Worm (Caenorhabditis elegans) whole organism, L3 larva: Measurements from ENCODE around the gene col-3.

Experiments
- R02D3.7 ChIP-seq: fragments of 150-350 bp; optimal IDR thresholded peaks from 2 replicates; lab custom pipeline; 2014; ENCODE audit warnings: missing biosample characterization, missing genetic modification characterization
- ZK546.5 ChIP-seq: sonication (generic microtip); optimal IDR thresholded peaks from 2 replicates; lab custom pipeline; 2017; ENCODE audit warnings: missing biosample characterization, missing genetic modification characterization
- aly-2 ChIP-seq: fragments of 150-350 bp; optimal IDR thresholded peaks from 2 replicates; lab custom pipeline; 2014; ENCODE audit warnings: missing biosample characterization, missing genetic modification characterization
- ama-1 ChIP-seq: fragments of 150-350 bp; optimal IDR thresholded peaks from 2 replicates; lab custom pipeline; 2018
- ceh-16 ChIP-seq: sonication (generic microtip); optimal IDR thresholded peaks from 2 replicates; lab custom pipeline; 2017; ENCODE audit warnings: missing biosample characterization, missing genetic modification characterization
- ceh-28 ChIP-seq: fragments of 150-350 bp; optimal IDR thresholded peaks from 2 replicates; lab custom pipeline; 2014; ENCODE audit warnings: missing biosample characterization, missing genetic modification reagents, missing genetic modification characterization
- ceh-82 ChIP-seq: fragments of 150-350 bp; optimal IDR thresholded peaks from 2 replicates; lab custom pipeline; 2014; ENCODE audit warnings: missing biosample characterization, missing genetic modification characterization
- egl-5 ChIP-seq: fragments of 150-350 bp; optimal IDR thresholded peaks from 2 replicates; lab custom pipeline; 2017; ENCODE audit warnings: missing biosample characterization, missing genetic modification reagents, missing genetic modification characterization, inconsistent platforms
- elt-1 ChIP-seq: fragments of 150-350 bp; optimal IDR thresholded peaks from 2 replicates; lab custom pipeline; 2014; ENCODE audit warnings: missing biosample characterization, missing genetic modification characterization
- elt-2 ChIP-seq: sonication (generic microtip); optimal IDR thresholded peaks from 2 replicates; lab custom pipeline; 2016; ENCODE audit warnings: missing genetic modification reagents, mild to moderate bottlenecking, missing genetic modification characterization, missing compliant biosample characterization
- elt-3 ChIP-seq, 3 experiments: fragments of 150-350 bp in 1 of 3; sonication (generic microtip) in 2 of 3; optimal IDR thresholded peaks; 2 replicates in 2 of 3; 4 replicates in 1 of 3; lab custom pipeline; 2014 to 2017; ENCODE audit warnings: missing biosample characterization in 3 of 3, missing genetic modification characterization in 3 of 3
- fkh-2 ChIP-seq: fragments of 150-350 bp; optimal IDR thresholded peaks from 2 replicates; lab custom pipeline; 2014; ENCODE audit warnings: missing biosample characterization, missing genetic modification reagents, missing genetic modification characterization
- fos-1 ChIP-seq: fragments of 150-350 bp; optimal IDR thresholded peaks from 2 replicates; lab custom pipeline; 2014; ENCODE audit warnings: missing biosample characterization, missing genetic modification characterization
- hmg-11 ChIP-seq: sonication (generic microtip); optimal IDR thresholded peaks from 2 replicates; lab custom pipeline; 2016; ENCODE audit warnings: missing genetic modification characterization, missing compliant biosample characterization
- jun-1 ChIP-seq: fragments of 150-350 bp; optimal IDR thresholded peaks from 2 replicates; lab custom pipeline; 2014; ENCODE audit warnings: missing biosample characterization, missing genetic modification reagents, missing genetic modification characterization
- lin-15B ChIP-seq: fragments of 150-350 bp; optimal IDR thresholded peaks from 2 replicates; lab custom pipeline; 2014; ENCODE audit warnings: missing biosample characterization, missing genetic modification characterization
- lin-39 ChIP-seq: fragments of 150-350 bp; optimal IDR thresholded peaks from 2 replicates; lab custom pipeline; 2018; ENCODE audit warnings: missing biosample characterization, missing genetic modification reagents, missing genetic modification characterization
- lsy-12 ChIP-seq: sonication (generic microtip); optimal IDR thresholded peaks from 2 replicates; lab custom pipeline; 2016; ENCODE audit warnings: mild to moderate bottlenecking, missing genetic modification characterization, missing compliant biosample characterization
- mdl-1 ChIP-seq: fragments of 150-350 bp; optimal IDR thresholded peaks from 2 replicates; lab custom pipeline; 2014; ENCODE audit warnings: missing biosample characterization, missing genetic modification characterization
- nfya-1 ChIP-seq: sonication (generic microtip); optimal IDR thresholded peaks from 2 replicates; lab custom pipeline; 2017; ENCODE audit warnings: missing genetic modification characterization, mild to moderate bottlenecking, missing compliant biosample characterization, antibody characterized with exemption, moderate library complexity; ENCODE audit not compliant: insufficient read depth
- nhr-11 ChIP-seq: fragments of 150-350 bp; optimal IDR thresholded peaks from 2 replicates; lab custom pipeline; 2014; ENCODE audit warnings: missing biosample characterization, missing genetic modification characterization
- nhr-12 ChIP-seq: fragments of 150-350 bp; optimal IDR thresholded peaks from 2 replicates; lab custom pipeline; 2014; ENCODE audit warnings: missing biosample characterization, missing genetic modification characterization
- nhr-23 ChIP-seq: fragments of 150-350 bp; optimal IDR thresholded peaks from 2 replicates; lab custom pipeline; 2014; ENCODE audit warnings: missing biosample characterization, missing genetic modification reagents, missing genetic modification characterization
- nhr-25 ChIP-seq: sonication (generic microtip); optimal IDR thresholded peaks from 2 replicates; lab custom pipeline; 2017; ENCODE audit warnings: missing biosample characterization, missing genetic modification characterization
- nhr-28 ChIP-seq: fragments of 150-350 bp; optimal IDR thresholded peaks from 2 replicates; lab custom pipeline; 2014; ENCODE audit warnings: missing biosample characterization, missing genetic modification characterization
- nhr-43 ChIP-seq: sonication (generic microtip); optimal IDR thresholded peaks from 2 replicates; lab custom pipeline; 2016; ENCODE audit warnings: mild to moderate bottlenecking, missing genetic modification characterization, missing compliant biosample characterization; ENCODE audit not compliant: poor library complexity, severe bottlenecking
- nhr-77 ChIP-seq: fragments of 150-350 bp; optimal IDR thresholded peaks from 2 replicates; lab custom pipeline; 2014; ENCODE audit warnings: missing biosample characterization, missing genetic modification characterization
- pha-4 ChIP-seq: fragments of 150-350 bp; optimal IDR thresholded peaks from 2 replicates; lab custom pipeline; 2014; ENCODE audit warnings: missing biosample characterization, missing genetic modification reagents, missing genetic modification characterization
- pqm-1 ChIP-seq: fragments of 150-350 bp; optimal IDR thresholded peaks from 2 replicates; lab custom pipeline; 2017; ENCODE audit warnings: missing biosample characterization, missing genetic modification characterization, inconsistent platforms
- sea-2 ChIP-seq: fragments of 150-350 bp; sonication (generic microtip); optimal IDR thresholded peaks from 4 replicates; lab custom pipeline; 2014; ENCODE audit warnings: missing biosample characterization, missing genetic modification reagents, missing genetic modification characterization
- skn-1 ChIP-seq: fragments of 150-350 bp; optimal IDR thresholded peaks from 2 replicates; lab custom pipeline; 2014; ENCODE audit warnings: missing biosample characterization, missing genetic modification characterization
- snpc-4 ChIP-seq: fragments of 150-350 bp; optimal IDR thresholded peaks from 2 replicates; lab custom pipeline; 2014; ENCODE audit warnings: missing biosample characterization, missing genetic modification characterization
- tbx-2 ChIP-seq: sonication (generic microtip); optimal IDR thresholded peaks from 2 replicates; lab custom pipeline; 2016; ENCODE audit warnings: mild to moderate bottlenecking, missing genetic modification characterization, missing compliant biosample characterization
- unc-39 ChIP-seq: sonication (generic microtip); optimal IDR thresholded peaks from 4 replicates; lab custom pipeline; 2017; ENCODE audit warnings: missing biosample characterization, missing genetic modification characterization
- unc-62 ChIP-seq: fragments of 150-350 bp; sonication (generic microtip); optimal IDR thresholded peaks from 4 replicates; lab custom pipeline; 2014; ENCODE audit warnings: missing biosample characterization, missing genetic modification reagents, missing genetic modification characterization
- zag-1 ChIP-seq: fragments of 150-350 bp; optimal IDR thresholded peaks from 2 replicates; lab custom pipeline; 2014; ENCODE audit warnings: missing biosample characterization, missing genetic modification characterization

Gene col-3

DNA sequence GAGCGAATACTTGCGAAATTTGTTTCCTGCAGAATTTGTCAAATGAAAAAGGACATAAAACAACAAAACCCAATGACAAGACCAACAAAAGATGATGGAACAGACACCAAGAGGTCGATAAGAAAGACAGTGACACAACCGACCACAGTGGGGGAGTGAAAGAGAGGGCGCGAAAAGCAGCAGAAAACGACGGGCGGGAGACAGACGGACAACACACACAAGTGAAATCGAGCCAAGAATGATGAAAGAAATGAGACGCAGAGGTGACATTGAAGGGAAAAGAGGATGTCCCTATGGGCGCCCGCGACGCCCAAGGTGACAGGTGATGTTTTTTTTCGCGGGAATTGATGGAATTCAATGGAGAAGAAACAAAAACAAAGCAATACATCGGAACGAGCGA lies 41.5 kb downstream of the col-3 start:
- TF ChIP-seq pqm-1 (tag; lab: Kevin White, UChicago) (peak; percentile 27), nfya-1 (tag; lab: Kevin White, UChicago) (peak; percentile 53), elt-2 (peak; percentile 83), nhr-25 (tag; lab: Kevin White, UChicago) (peak; percentile 95), nhr-11 (no peak), mdl-1 (tag; lab: Kevin White, UChicago) (peak; percentile 4), tbx-2 (tag; lab: Kevin White, UChicago) (no peak), nhr-23 (tag; lab: Kevin White, UChicago) (peak; percentile 49), ama-1 (lab: Kevin White, UChicago) (peak; percentile 57), egl-5 (peak; percentile 35), lin-39 (tag; lab: Kevin White, UChicago) (peak; percentile 49), sea-2 (GFP tag; lab: Kevin White, UChicago) (no peak), snpc-4 (tag; lab: Kevin White, UChicago) (peak; percentile 50), jun-1 (peak; percentile 16), unc-62 (GFP tag; lab: Kevin White, UChicago) (peak; percentile 84), fos-1 (tag; lab: Kevin White, UChicago) (peak; percentile 37), lin-15B (tag; lab: Kevin White, UChicago) (peak; percentile 21), hmg-11 (tag; lab: Kevin White, UChicago) (peak; percentile 39), elt-1 (tag; lab: Kevin White, UChicago) (no peak), lsy-12 (tag; lab: Kevin White, UChicago) (peak; percentile 23), aly-2 (tag; lab: Kevin White, UChicago) (no peak), pha-4 (tag; lab: Kevin White, UChicago) (peak; percentile 81)

ce11 chrIV:8867562-8867961 lies 43.0 kb downstream of the col-3 start:
- TF ChIP-seq unc-39 (tag; lab: Kevin White, UChicago), result no peak
- TF ChIP-seq sea-2 (GFP tag; lab: Kevin White, UChicago), result no peak
- no peak for TF ChIP-seq nhr-12
- no peak for TF ChIP-seq elt-3 (tag; optimal IDR thresholded peaks at IDR 0.05; lab: Kevin White, UChicago)
- no peak for TF ChIP-seq lsy-12 (tag; lab: Kevin White, UChicago)
- no peak for TF ChIP-seq skn-1
- no peak for TF ChIP-seq ceh-28 (tag; lab: Kevin White, UChicago)
- TF ChIP-seq snpc-4 (tag; lab: Kevin White, UChicago), result no peak
- TF ChIP-seq pha-4 (tag; lab: Kevin White, UChicago), result peak; percentile 11
- no peak for TF ChIP-seq ZK546.5 (tag; lab: Kevin White, UChicago)
- no peak for TF ChIP-seq nhr-43 (tag; lab: Kevin White, UChicago)
- TF ChIP-seq zag-1 (tag; lab: Kevin White, UChicago), result no peak
- TF ChIP-seq elt-1 (tag; lab: Kevin White, UChicago), result no peak
- TF ChIP-seq elt-2, result peak; percentile 51

DNA sequence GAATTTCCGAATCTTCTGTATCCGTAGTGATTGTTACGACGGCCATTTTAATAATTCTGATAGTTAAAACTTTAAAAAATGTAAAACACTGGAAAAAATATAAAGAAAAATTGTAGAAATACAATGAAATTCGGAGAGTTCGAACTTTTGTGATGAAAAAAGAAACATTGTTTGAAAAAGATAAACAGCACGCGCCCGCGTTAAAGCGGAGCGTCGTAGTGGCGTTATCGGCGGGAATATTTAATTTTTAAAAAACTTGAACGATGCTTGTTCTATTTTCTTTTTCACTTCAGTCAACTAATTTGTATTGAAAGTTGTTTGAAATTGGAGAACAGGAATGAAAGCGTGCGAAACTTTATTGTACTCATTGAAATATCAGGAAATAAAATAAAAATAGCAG lies 45.0 kb downstream of the col-3 start, which contains the start of gene npp-23:
Gene npp-23 (minus strand): TSS at position 56 of the 400 bp plus-strand sequence.
- TF ChIP-seq nhr-77 (tag; lab: Kevin White, UChicago) (no peak), lin-15B (tag; lab: Kevin White, UChicago) (peak; percentile 49), nhr-23 (tag; lab: Kevin White, UChicago) (peak; percentile 43), nhr-25 (tag; lab: Kevin White, UChicago) (peak; percentile 9), pha-4 (tag; lab: Kevin White, UChicago) (peak; percentile 75), snpc-4 (tag; lab: Kevin White, UChicago) (peak; percentile 65)

- TF ChIP-seq elt-1 (tag; lab: Kevin White, UChicago) (no peak), ceh-82 (no peak), nhr-28 (tag; lab: Kevin White, UChicago) (no peak), ceh-16 (tag; lab: Kevin White, UChicago) (no peak), nhr-12 (no peak), nhr-77 (tag; lab: Kevin White, UChicago) (no peak), nhr-25 (tag; lab: Kevin White, UChicago) (no peak), zag-1 (tag; lab: Kevin White, UChicago) (no peak), R02D3.7 (no peak), lin-15B (tag; lab: Kevin White, UChicago) (no peak), pha-4 (tag; lab: Kevin White, UChicago) (no peak), pqm-1 (tag; lab: Kevin White, UChicago) (no peak), ama-1 (lab: Kevin White, UChicago) (no peak), sea-2 (GFP tag; lab: Kevin White, UChicago) (no peak), fkh-2 (tag; lab: Kevin White, UChicago) (no peak)
Measured at ce11 chrIV:8872958-8873357, 48.4 kb downstream of the col-3 start, which contains the start of gene C09G9.3. C09G9.3 (minus strand) TSS chrIV:8873058.
